Worm (Caenorhabditis elegans): ENCODE results near the gene C50H2.7.

The C50H2.7 gene

DNA sequence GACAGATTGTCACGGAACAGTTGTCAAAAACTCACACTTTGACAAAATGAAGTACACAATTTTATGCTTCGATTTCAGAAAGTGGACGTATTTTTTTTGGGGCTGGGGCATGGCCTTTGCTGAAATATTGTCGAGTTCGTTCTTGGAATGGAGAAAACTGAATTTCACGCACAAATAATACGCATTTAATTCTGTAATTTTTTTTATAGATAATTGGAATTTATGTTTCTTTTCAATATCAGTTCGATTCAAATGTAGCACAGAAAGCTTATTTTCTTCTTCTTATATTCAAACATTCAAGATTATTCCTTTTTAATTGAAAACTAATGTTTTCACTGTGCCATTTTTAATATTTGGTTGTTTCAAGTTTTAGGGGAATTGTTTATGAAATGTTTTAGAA lies 37.8 kb downstream of the C50H2.7 start, which contains the start of gene T07C12.10:
Gene T07C12.10, minus strand, starts transcription at position 101 of the 400 bp plus-strand sequence.
- no peak for TF ChIP-seq him-1 (tag; optimal IDR thresholded peaks at IDR 0.05)
- TF ChIP-seq W03F9.2 (tag; optimal IDR thresholded peaks at IDR 0.05), result no peak
- TF ChIP-seq dao-5 (tag; optimal IDR thresholded peaks at IDR 0.05), result no peak

DNA sequence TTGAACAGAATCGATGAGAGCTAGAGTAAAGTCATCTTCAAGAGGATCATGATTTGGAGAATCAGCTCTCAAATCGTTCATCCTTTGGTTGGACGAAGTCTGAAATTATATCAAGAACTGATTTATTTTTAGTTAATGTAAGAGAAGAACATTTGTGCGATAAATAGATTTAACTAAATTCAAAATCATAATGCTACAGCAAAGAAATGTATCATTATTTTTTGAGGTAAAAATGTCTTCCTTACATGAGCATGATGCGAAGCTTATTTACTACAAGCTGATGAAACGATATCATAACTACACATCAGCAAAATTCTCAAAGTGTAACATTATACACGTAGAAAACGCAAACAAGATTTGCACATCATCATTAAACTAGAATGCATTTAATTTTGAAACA lies 39.8 kb downstream of the C50H2.7 start, which contains the start of gene madf-4:
Gene madf-4, minus strand, starts transcription at position 101 of the 400 bp plus-strand sequence.
- TF ChIP-seq him-1 (tag; optimal IDR thresholded peaks at IDR 0.05) (no peak), dao-5 (tag; optimal IDR thresholded peaks at IDR 0.05) (no peak), W03F9.2 (tag; optimal IDR thresholded peaks at IDR 0.05) (no peak)

DNA sequence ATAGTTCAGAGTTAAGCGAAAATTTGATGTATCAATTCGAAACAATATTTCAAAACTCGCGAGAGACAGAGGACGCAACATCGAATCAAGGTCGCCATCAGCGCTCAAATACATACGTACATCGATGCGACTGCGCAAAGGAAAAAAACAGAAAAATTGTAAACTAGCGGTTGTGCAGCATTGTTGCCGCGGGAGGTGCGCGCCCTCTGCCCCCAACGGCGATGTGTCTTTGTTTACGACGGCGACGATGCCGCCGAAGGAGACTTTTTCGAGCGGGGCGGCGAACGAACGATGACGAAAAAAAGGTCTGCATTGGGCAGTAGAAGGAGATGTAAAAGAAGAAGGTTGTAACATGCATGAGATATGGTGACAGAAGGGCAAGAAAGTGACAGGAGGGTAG lies 40.3 kb downstream of the C50H2.7 start:
- TF ChIP-seq W03F9.2 (tag; optimal IDR thresholded peaks at IDR 0.05), result no peak
- TF ChIP-seq dao-5 (tag; optimal IDR thresholded peaks at IDR 0.05), result no peak
- no peak for TF ChIP-seq him-1 (tag; optimal IDR thresholded peaks at IDR 0.05)

DNA sequence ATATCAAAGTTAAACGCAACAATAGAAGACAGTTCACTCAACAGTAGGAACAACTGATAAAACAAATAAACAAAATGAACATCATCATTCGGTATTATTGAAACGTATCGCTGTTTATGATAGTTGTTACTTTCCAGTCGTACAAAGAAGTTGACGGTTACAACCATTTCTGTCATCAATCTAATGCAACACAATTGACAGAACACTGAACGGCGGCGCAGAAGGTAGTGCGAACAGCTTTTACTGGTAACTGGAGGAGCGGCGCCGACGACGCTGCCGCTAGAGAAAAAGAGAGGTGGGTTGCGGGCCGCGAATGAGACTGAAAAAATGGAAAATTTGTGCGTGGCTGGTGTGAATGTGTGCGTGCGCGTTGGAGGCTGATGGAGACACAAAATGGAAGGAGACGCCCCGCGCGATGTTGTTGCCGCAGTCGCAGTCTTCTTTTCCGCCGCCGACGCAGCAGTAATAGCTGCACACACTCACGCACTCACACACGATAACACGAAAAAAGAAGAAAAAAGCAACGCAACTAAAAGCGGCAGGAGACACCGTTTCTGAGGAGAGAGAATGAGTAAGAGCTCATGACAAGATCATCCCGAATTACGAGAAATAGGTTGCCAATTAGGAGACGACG lies 41.7 kb downstream of the C50H2.7 start:
- TF ChIP-seq W03F9.2 (tag; optimal IDR thresholded peaks at IDR 0.05) (no peak), him-1 (tag; optimal IDR thresholded peaks at IDR 0.05) (peak; percentile 26)

DNA sequence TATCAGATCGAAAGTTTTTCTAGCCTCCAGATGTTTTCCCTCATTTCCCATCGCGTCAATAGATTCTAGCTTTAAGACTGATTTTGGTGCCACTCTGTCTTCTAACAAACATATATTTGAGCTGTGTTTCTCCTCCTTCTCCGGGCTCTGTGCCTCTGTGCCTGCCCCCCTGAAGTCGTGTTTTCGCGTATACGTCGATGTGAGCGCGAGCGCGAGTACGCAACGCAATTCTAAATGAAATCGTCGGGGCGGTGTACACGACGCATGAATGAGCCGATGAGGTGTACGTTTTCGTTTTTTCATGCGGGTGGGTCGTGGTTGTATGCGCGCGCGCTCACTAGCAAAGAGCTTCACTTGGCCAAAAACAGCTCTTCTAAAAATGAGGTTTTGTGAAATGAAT lies 43.3 kb downstream of the C50H2.7 start:
- no peak for TF ChIP-seq W03F9.2 (tag; optimal IDR thresholded peaks at IDR 0.05)
- TF ChIP-seq him-1 (tag; optimal IDR thresholded peaks at IDR 0.05), result peak; percentile 24

DNA sequence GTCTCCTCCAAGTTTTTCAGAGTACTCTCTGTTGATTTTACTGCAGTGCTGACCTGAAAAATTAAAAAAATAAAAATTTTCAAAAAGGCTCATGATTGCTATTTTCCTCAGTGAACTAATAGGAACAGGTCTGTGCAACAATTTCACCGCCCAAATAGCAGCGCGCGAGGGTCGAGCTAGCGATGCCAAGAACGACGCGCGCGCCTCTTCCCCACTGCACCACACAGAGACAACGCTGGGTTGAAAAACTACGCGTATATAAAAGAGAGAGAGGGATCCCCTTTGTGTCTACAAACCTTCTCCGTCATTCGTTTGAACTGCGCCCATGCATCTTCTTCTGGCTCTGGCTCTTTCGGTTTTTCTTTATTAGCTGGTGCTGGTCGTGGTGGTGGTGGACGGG lies 47.5 kb downstream of the C50H2.7 start:
- TF ChIP-seq dao-5 (tag; optimal IDR thresholded peaks at IDR 0.05) (peak; percentile 70), him-1 (tag; optimal IDR thresholded peaks at IDR 0.05) (peak; percentile 94), W03F9.2 (tag; optimal IDR thresholded peaks at IDR 0.05) (no peak)
